Fruit fly (Drosophila melanogaster) ovary, adult (tissue): ENCODE measurements around the gene mrva.

Source experiments
- CG17801 ChIP-seq: fragments of 200-800 bp; optimal IDR thresholded peaks from 2 replicates; lab custom pipeline; 2019; ENCODE audit warnings: missing biosample characterization, mild to moderate bottlenecking, missing genetic modification characterization, moderate library complexity; ENCODE audit not compliant: partially characterized antibody

The mrva gene

DNA sequence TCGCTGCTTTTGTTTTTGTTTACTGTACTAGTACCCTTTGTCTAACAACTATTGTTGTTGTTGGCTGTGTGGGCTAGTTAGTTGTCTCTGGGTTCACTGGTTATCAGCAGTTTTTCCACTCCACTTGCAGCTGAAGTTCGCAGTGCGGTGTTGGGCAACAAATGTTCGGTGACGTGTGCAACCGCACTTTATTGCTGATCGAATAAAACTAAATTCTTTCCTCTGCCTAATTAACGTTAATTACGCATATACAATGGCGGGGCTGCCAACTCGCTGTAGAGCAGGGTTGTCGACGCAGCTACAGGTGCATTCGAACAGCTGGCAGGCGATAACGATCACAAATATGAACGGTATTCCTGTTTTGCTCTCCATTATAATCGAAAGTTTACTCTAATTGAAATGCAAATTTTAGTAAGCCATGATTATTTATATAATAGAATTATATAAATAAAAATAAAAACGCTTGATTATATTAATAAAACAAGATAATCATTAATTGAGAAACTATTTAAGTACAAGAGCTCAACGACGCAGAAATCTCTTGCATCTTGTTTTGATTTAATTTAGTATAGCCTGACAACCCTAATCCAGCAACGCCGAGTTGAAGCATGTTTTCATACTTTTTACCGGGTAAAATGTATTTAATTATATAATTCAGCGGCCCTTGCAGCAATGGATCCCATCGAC is at the start of gene mrva, which contains the start of the genes CG42307 and mus312:
TSS of gene mrva (minus strand) at position 276 of the 687 bp plus-strand sequence.
TSS of gene CG42307 (plus strand) at position 566 of the 687 bp plus-strand sequence.
TSS of gene mus312 (plus strand) at position 566 of the 687 bp plus-strand sequence.
- TF ChIP-seq CG17801: peak; percentile 95

DNA sequence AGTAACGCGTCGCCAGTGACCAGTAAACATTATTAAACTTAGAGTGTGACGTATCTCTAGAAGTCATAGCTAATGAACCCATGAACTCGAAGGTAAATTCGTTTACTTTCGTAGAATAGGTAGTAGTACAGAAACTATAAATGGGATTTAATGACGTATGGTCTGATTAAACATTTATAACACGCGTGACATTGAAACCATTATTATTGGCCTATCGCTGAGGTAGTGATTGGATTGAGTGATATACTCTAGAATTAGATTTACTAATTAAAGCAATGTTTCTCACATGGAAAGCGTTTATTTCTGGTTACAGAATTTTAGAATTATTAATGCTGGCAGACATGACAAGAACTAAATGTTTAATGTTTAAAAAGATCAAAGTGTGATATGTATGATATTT is 48.2 kb upstream of the mrva start:
- TF ChIP-seq CG17801: no peak

DNA sequence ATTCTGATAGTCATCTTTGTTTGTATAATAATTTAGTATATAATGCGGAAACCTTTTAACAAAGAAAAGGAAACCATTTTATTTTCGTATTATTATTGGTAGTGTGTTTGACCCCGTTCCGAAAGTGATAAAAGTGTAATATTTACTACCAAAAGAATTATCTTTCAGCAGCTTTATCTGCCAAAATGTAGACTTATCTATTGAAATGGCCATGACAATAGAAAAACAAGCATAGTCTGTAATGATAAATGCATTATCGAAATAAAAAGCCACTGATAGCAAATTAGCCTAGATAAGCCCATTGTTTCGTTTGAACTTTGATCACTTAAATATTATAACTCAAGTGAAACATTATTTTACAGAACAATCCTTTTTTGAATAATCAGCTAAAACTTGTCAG is 47.5 kb upstream of the mrva start:
- no peak for TF ChIP-seq CG17801

DNA sequence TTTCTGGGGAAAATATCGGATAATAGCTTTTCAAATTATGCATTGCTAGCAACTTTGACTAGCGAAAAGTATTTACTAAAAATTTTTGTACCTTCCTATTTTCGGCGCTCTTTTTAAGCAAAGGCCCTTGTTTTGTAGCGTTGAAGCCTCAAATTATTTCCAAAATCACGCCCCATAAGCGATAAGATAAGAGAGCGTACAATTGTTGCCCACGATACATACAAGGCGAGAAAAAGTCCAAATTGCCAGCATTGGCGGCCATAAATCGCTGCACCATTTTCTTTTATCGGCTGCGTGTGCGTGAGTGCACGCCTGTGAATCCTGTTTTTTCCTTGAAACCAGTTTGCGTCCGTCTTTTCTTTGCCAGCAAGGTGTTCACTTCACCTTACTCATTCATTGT is 42.6 kb upstream of the mrva start:
- TF ChIP-seq CG17801: no peak

DNA sequence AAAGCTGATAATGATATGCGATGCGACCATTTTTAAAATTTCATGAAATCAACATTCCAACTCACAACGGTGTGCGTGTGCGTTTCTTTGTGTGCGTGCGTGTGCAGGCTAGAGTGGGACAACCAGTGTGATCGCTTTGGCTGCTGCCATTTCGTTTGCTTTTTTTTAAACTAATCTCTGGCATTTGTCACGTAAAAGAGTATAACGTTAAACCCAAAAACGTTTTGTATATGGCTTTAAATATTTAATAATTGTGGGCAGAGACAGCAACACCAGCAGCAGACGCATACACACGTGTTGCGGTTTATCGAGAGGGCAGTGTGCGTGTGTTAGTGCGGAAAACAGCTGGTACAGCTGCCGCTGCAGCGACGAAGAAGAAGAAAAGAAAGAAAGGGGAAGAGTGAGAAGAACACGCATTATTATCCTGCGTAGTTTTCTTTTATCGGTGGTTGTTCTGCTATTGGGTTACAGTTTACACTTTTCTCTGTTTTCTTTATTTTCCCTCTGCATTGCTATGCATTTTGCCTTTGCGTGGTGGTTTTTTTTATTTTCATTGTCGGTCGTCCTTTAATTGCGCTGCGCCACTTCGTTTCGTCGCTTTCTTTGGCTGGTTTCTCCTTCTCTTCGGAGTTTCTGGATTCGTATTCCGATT is 41.7 kb upstream of the mrva start:
- TF ChIP-seq CG17801: no peak

DNA sequence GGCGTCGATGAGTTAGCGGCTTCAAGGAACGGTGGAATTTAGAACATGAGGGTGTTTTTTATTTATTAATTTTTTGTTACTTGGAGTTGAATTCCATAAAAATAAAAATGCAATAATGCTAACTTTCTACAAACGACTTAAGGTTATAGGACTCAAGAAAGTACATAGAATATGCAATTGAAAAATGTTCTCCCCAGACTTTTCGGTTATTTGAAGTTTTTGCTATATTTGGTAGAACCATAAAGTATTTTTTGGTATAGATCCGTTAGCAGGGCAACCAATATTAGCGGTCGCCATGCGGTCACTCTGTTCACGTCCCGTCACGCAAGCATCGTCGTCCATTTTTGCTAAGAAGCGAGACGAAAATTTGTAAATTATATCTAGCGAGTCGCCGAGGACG is 40.9 kb upstream of the mrva start, which contains the start of gene akirin:
TSS of gene akirin (plus strand) at position 301 of the 400 bp plus-strand sequence.
- TF ChIP-seq CG17801: no peak

DNA sequence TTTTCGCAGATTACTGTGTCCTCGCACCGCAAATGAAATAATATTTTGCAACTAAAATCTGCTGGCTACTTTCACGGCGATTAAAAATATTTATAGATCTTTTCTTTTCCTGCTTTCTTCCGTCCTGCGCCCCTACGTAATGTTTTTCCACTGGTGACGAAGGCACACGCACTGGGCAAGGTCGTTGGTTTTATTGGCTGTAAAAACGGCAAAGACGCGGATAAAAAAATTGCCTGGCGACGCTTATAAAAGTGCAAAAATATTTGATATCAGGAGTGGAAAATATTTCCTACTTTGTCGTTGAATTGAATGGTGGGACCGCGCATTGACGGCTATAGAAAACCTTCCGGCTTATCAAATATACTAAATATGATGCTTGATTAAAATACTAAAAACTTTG is 40.3 kb upstream of the mrva start, which contains the start of gene Sh3beta:
TSS of gene Sh3beta (minus strand) at position 327 of the 400 bp plus-strand sequence.
- TF ChIP-seq CG17801: no peak

DNA sequence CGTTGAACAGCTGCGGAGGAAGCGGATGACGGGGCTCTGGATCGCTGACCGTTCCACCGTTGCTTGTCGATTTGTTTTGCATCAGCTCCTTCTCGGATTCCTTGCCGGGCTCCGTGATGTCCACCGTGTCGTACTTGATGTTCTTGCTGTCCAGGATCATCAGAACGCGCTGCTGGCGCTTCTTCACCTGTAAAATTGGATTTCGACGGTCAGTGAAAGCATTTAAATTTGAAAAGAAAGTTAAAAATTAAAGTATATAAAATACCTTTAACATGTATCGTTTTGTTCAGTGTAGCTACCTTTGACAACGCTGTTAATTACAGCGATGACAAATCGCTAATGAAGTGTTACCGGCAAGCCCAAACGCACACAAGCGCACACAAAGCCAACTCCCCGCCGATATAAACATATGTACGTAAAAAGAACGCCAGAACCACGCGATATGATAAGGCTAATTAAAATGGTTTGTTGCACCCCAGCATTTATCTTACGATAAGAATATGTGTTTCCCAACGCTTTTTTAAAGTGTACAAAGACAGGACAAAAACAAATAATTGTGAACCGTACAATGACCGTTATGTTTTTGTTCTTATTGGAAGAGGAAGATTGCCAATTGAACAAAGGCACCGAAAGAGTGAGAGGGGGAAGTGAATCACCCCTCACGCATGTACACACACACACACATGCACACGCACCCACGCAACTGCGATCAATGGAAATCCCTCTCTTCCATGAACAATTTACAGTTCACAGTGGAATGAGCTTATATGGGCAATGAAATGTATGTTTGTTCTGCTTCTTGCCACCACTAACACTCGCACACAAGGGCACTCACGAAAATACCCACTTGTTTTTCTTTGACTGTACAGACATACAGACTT is 39.4 kb upstream of the mrva start:
- peak; percentile 19 for TF ChIP-seq CG17801

DNA sequence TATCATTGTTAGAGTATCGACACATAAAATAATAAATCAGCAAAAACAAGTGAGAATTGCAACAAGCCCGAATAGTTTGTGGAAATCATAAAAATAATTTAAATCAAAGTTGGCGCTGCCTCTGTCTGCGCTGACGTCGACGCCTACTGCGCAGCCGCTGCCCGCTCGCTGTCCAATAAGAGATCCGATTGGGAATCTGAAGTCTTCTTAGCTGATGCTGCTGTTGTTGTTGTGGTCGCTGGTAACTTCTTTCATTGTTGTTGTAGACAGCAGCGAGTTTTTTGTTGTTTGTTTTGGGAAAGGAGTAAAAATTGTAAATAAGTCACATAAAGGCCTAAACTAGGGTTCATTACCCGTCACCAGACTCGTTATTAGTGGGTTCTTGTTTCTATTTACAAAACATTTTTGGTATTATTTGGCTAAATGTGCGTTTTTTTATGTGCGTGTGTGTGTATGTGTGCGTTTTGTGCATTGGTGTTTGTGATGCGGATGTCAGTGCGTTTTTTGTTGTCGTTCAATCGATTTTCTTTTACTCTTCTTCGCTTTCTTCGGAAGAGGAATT is 36.2 kb upstream of the mrva start:
- no peak for TF ChIP-seq CG17801

DNA sequence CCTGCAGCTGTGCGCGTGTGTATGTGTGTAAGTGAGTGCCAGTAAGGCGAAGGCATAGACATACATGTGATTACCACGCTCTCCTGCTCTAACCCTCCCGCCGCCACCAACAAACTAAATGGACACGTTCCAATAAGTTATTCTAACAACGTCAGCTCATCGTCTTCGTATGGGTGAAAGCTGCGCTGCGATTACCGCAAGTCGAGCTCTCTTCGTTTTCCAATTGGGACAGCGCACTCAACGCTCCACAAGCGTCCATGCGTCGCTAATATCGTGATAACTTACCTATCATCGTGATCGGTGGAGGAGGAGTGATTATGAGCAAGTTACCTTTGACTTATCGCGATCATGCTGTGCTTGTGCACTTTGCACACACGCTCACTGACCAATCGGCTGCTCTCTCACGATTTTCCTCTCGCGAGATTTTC is 32.5 kb upstream of the mrva start:
- TF ChIP-seq CG17801: no peak

DNA sequence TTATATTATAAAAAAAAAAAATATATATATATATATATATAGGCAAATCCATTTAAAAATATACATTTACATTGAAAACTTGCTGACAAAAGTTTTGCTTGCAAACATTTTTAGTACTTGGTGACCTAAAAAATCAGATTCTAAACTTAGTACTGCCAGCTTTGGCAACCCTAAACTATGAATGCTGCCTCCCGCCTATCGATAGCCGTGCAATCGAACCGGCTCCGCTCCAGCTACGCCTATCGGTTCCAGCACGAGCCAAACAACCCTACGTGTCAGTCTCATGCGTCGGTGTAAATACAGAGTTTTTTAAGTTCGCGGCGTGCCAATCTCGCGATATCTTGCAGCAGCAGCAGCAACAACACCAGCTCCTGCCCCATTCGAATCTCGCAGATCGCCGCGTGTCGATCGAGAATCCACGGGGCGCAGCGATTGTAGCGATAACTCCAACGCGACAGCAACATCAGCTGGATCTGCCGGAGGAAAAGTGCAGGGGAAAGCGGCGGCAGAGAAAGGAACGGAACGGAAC is 31.7 kb upstream of the mrva start, which contains the start of gene Sec63:
TSS of gene Sec63 (plus strand) at position 238 of the 529 bp plus-strand sequence.
- TF ChIP-seq CG17801: no peak

DNA sequence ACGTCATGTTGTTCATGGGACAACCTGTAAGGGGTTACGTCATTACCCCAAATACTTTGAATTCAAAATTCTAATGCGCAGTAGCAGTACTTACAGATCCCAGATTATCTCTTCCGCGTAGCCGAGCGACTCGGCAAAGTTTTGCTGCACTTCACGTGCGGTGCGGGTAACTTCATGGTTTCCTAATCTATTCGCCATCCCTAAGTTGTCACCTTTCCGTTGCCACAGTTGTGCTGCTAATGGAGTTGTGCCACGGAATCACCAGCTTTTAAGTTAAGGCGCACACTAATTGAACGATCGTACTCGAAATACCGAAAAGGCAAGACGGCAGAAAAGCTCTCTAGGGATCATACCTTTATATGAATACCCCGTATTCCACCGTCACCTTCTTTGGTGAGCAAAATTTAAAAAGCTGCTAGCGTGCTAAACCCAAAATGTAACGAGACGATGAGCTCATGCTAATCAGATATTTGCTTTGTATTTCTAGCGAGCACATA is 31.2 kb upstream of the mrva start, which contains the start of gene pst:
TSS of gene pst (minus strand) at position 437 of the 497 bp plus-strand sequence.
- TF ChIP-seq CG17801: peak; percentile 47

DNA sequence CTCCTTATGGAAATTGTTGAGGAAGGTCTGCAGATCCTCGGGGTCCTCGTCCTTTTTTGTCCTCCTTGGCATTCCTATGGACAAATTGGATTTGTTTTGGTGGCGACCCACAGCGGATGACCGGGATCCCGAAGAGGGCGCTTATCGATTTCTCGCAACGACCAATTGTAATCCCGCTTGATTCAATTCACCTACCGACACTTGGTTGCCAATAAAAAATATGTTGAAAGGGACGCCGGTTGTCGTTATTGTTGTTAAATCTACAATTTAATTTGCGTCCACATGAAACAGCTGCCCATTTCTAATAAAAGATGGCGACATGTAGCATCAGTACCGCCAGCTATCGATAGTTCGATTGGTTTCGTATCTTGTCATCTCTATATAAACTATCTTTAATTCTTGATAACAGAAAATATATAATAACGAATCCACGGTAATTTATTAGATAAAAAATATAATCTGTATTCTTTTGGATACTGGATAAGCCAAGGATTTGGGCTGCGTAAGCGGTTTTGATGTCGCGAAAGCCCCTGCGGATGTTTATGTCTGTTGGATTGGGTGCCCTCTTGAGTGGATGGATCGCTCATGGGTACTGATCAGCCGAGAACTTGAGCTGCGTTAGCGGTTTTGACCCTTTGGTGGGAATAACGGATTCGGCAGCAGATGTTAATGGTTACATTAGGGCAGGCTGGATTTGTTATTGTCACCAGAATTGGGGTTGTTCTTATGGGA is 27.9 kb upstream of the mrva start, which contains the start of gene CTCF:
TSS of gene CTCF (minus strand) at position 328 of the 732 bp plus-strand sequence.
- TF ChIP-seq CG17801: peak; percentile 31

DNA sequence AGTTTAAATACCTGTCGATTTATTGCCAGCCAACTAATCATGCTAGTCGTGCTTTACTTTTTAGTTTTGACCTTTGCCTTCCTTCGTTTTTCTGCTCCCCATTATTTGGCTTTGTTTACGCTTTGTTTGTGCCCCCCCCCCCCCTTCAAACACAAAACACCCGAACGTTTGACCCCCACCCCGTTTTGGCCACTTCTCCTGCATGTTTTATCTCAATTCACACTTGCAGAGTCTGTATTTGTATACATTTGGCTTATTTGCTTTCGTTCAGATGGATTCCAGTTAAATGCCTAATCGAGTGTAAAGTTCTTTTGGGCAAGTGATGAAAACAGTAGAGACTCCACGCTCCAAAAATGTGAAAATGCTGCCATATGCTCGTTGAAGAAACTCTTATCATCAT is 20.7 kb upstream of the mrva start:
- TF ChIP-seq CG17801: no peak
